Worm (Caenorhabditis elegans) whole organism, L3 larva: ENCODE measurements around the gene nlp-23.

Source experiments
- nhr-77 ChIP-seq: fragments of 150-350 bp; optimal IDR thresholded peaks from 2 replicates; lab custom pipeline; 2014; ENCODE audit warnings: missing biosample characterization, missing genetic modification characterization
- snpc-4 ChIP-seq: fragments of 150-350 bp; optimal IDR thresholded peaks from 2 replicates; lab custom pipeline; 2014; ENCODE audit warnings: missing biosample characterization, missing genetic modification characterization

DNA sequence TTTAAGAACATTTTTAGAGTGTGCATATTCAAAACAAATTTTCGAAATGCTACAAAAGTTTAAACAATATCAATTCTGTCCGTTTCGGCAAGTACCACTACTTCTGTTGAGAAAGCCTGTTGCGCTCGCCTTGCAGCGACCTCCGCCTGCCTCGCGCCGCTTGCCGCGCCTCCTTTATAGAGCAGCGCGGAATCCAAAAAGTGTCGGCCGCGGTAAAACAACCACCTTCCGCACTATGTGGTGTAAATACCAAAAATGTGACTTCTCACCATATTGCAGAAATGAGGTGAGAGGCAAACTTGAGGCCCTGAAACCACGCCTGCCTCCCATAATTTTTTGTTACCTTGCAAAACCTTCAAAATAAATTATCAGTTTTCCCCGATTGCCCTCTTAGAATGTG is 10.2 kb upstream of the nlp-23 start:
- TF ChIP-seq nhr-77 = no peak
- no peak for TF ChIP-seq snpc-4
